Worm (Caenorhabditis elegans): Measurements from ENCODE around the gene Y38E10A.14.

DNA sequence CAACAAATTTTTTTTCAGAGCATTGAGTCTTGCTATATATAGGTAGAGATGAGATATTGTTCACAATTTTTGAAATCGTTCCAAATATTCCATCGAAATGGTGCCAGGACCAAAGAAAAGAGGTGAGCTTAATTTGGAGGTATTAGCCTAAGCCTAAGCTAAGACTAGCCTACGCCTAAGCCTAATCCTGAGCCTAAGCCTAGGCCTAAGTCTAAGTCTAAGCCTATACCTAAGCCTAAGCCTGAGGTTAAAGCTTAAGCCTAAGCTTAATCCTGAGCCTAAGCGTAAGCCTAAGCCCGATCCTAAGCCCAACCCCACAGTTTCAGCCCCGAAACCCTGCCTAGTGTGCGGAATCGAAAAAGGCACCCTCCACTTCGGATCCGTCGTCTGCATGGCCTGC, 12.3 kb upstream of the Y38E10A.14 start, which contains the start of gene nhr-234:
- TF ChIP-seq ama-1 (optimal IDR thresholded peaks at IDR 0.05) (no peak), ama-1 (GFP tag; optimal IDR thresholded peaks at IDR 0.05) (no peak), ekl-4 (GFP tag; IDR thresholded peaks at IDR 0.05) (no peak), athp-1 (tag; optimal IDR thresholded peaks at IDR 0.05) (no peak), rcor-1 (GFP tag; IDR thresholded peaks at IDR 0.05) (no peak), pha-4 (tag; optimal IDR thresholded peaks at IDR 0.05) (no peak), nhr-90 (tag; optimal IDR thresholded peaks at IDR 0.05) (no peak), akir-1 (GFP tag; optimal IDR thresholded peaks at IDR 0.05) (no peak), tbx-9 (tag; optimal IDR thresholded peaks at IDR 0.05; ENCODE audit: borderline replicate concordance) (no peak), F57A8.1 (GFP tag; optimal IDR thresholded peaks at IDR 0.05) (no peak), Y79H2A.3 (GFP tag; conservative IDR thresholded peaks at IDR 0.05) (no peak), mxl-1 (tag; optimal IDR thresholded peaks at IDR 0.05) (no peak), ztf-6 (GFP tag; IDR thresholded peaks at IDR 0.05) (no peak), ets-4 (GFP tag; optimal IDR thresholded peaks at IDR 0.05) (no peak), unc-62 (GFP tag; optimal IDR thresholded peaks at IDR 0.05) (no peak)

Data from whole organism, young adult.